Worm (Caenorhabditis elegans) whole organism, young adult: ENCODE data around the gene F53F4.12.

Source experiments
- B0035.1 ChIP-seq: sonication (generic microtip); optimal IDR thresholded peaks from 2 replicates; lab custom pipeline; 2016; ENCODE audit warnings: missing genetic modification characterization, mild to moderate bottlenecking, missing compliant biosample characterization, missing genotype, missing genetic modification reagents
- F33H1.4 ChIP-seq: fragments of 200-800 bp; sonication (Bioruptor generic); IDR thresholded peaks from 2 replicates; pipeline ENCODE4 v1.3.6; 2022; ENCODE audit warnings: missing genetic modification reagents, missing genetic modification characterization, missing compliant biosample characterization
- F37B4.10 ChIP-seq: fragments of 200-800 bp; sonication (Bioruptor generic); IDR thresholded peaks from 2 replicates; pipeline ENCODE4 v1.3.6; 2022; ENCODE audit warnings: missing genetic modification characterization, missing compliant biosample characterization
- F49E8.2 ChIP-seq: sonication (generic microtip); optimal IDR thresholded peaks from 3 replicates; lab custom pipeline; 2017; ENCODE audit warnings: missing genetic modification characterization, mild to moderate bottlenecking, missing compliant biosample characterization, antibody characterized with exemption, moderate library complexity; ENCODE audit not compliant: insufficient read depth
- F57A8.1 ChIP-seq: fragments of 200-800 bp; sonication (Bioruptor generic); optimal IDR thresholded peaks from 2 replicates; lab custom pipeline; 2018; ENCODE audit warnings: mild to moderate bottlenecking, missing genetic modification characterization, moderate library complexity, missing compliant biosample characterization
- F57C9.4 ChIP-seq: sonication (generic microtip); optimal IDR thresholded peaks from 2 replicates; lab custom pipeline; 2017; ENCODE audit warnings: mild to moderate bottlenecking, missing genetic modification characterization, missing compliant biosample characterization
- K11D2.4 ChIP-seq: fragments of 200-800 bp; sonication (Bioruptor generic); IDR thresholded peaks from 2 replicates; pipeline ENCODE4 v1.3.6; 2022; ENCODE audit warnings: missing genetic modification reagents, missing genetic modification characterization, missing compliant biosample characterization
- Y95B8A.8 ChIP-seq: fragments of 200-800 bp; sonication (Bioruptor generic); IDR thresholded peaks from 2 replicates; pipeline ENCODE4 v1.3.6; 2022; ENCODE audit warnings: missing genetic modification reagents, missing genetic modification characterization, missing compliant biosample characterization
- ZK185.1 ChIP-seq: sonication (generic microtip); optimal IDR thresholded peaks from 2 replicates; lab custom pipeline; 2016; ENCODE audit warnings: mild to moderate bottlenecking, missing genetic modification characterization, missing compliant biosample characterization; ENCODE audit not compliant: poor library complexity, severe bottlenecking
- akir-1 ChIP-seq: fragments of 200-800 bp; sonication (Bioruptor generic); optimal IDR thresholded peaks from 2 replicates; lab custom pipeline; 2018; ENCODE audit warnings: mild to moderate bottlenecking, missing genetic modification characterization, moderate library complexity, missing compliant biosample characterization
- ama-1 ChIP-seq, 3 experiments: fragments of 150-350 bp in 1 of 3; sonication (generic microtip) in 2 of 3; optimal IDR thresholded peaks; 2 replicates each; lab custom pipeline; 2014 to 2018; ENCODE audit warnings: missing biosample characterization in 2 of 3, missing genetic modification characterization in 2 of 3, missing genetic modification reagents in 2 of 3
- attf-3 ChIP-seq: fragments of 200-800 bp; sonication (Bioruptor generic); conservative IDR thresholded peaks from 2 replicates; pipeline ENCODE4 v1.3.6; 2022; ENCODE audit warnings: missing genetic modification reagents, missing genetic modification characterization, missing compliant biosample characterization
- bed-1 ChIP-seq: fragments of 200-800 bp; sonication (Bioruptor generic); IDR thresholded peaks from 2 replicates; pipeline ENCODE4 v1.3.6; 2022; ENCODE audit warnings: missing genetic modification reagents, missing genetic modification characterization, missing compliant biosample characterization
- ceh-100 ChIP-seq: fragments of 200-800 bp; sonication (Bioruptor generic); IDR thresholded peaks from 2 replicates; pipeline ENCODE4 v1.3.6; 2022; ENCODE audit warnings: missing genetic modification reagents, missing genetic modification characterization, missing compliant biosample characterization
- ceh-40 ChIP-seq: fragments of 200-800 bp; sonication (Bioruptor generic); IDR thresholded peaks from 2 replicates; pipeline ENCODE4 v1.3.6; 2022; ENCODE audit warnings: missing genetic modification characterization, missing compliant biosample characterization
- ceh-91 ChIP-seq: fragments of 200-800 bp; sonication (Bioruptor generic); IDR thresholded peaks from 2 replicates; pipeline ENCODE4 v1.3.6; 2022; ENCODE audit warnings: missing genetic modification reagents, missing genetic modification characterization, missing compliant biosample characterization
- egrh-3 ChIP-seq: fragments of 200-800 bp; sonication (Bioruptor generic); IDR thresholded peaks from 2 replicates; pipeline ENCODE4 v1.3.6; 2022; ENCODE audit warnings: missing genetic modification reagents, missing genetic modification characterization, missing compliant biosample characterization
- ekl-4 ChIP-seq: fragments of 200-800 bp; sonication (Bioruptor generic); IDR thresholded peaks from 2 replicates; pipeline ENCODE4 v1.3.6; 2022; ENCODE audit warnings: missing genetic modification reagents, missing genetic modification characterization, missing compliant biosample characterization
- ets-4 ChIP-seq: fragments of 200-800 bp; sonication (Bioruptor generic); optimal IDR thresholded peaks from 2 replicates; lab custom pipeline; 2018; ENCODE audit warnings: mild to moderate bottlenecking, missing genetic modification characterization, missing compliant biosample characterization
- fkh-3 ChIP-seq: sonication (generic microtip); optimal IDR thresholded peaks from 2 replicates; lab custom pipeline; 2016; ENCODE audit warnings: mild to moderate bottlenecking, missing genetic modification characterization, missing compliant biosample characterization
- gei-17 ChIP-seq: fragments of 200-800 bp; sonication (Bioruptor generic); optimal IDR thresholded peaks from 2 replicates; lab custom pipeline; 2018; ENCODE audit warnings: mild to moderate bottlenecking, missing genetic modification characterization, missing compliant biosample characterization
- hlh-12 ChIP-seq: sonication (generic microtip); optimal IDR thresholded peaks from 2 replicates; lab custom pipeline; 2016; ENCODE audit warnings: missing genetic modification characterization, missing compliant biosample characterization
- hmg-1.2 ChIP-seq: fragments of 200-800 bp; sonication (Bioruptor generic); IDR thresholded peaks from 2 replicates; pipeline ENCODE4 v1.3.6; 2022; ENCODE audit warnings: missing genetic modification reagents, missing genetic modification characterization, missing compliant biosample characterization
- madf-3 ChIP-seq: fragments of 200-800 bp; sonication (Bioruptor generic); IDR thresholded peaks from 2 replicates; pipeline ENCODE4 v1.3.6; 2022; ENCODE audit warnings: missing genetic modification reagents, missing genetic modification characterization, missing compliant biosample characterization
- mel-28 ChIP-seq: sonication (generic microtip); optimal IDR thresholded peaks from 2 replicates; lab custom pipeline; 2016; ENCODE audit warnings: borderline replicate concordance, mild to moderate bottlenecking, missing genetic modification characterization, missing compliant biosample characterization
- mes-4 ChIP-seq: sonication (generic microtip); optimal IDR thresholded peaks from 2 replicates; lab custom pipeline; 2016; ENCODE audit warnings: missing genotype, missing genetic modification characterization, missing compliant biosample characterization
- nfya-1 ChIP-seq: sonication (generic microtip); optimal IDR thresholded peaks from 2 replicates; lab custom pipeline; 2017; ENCODE audit warnings: antibody characterized with exemption, missing compliant biosample characterization, missing genetic modification characterization, borderline replicate concordance; ENCODE audit not compliant: insufficient read depth
- nhr-27 ChIP-seq: fragments of 200-800 bp; sonication (Bioruptor generic); optimal IDR thresholded peaks from 2 replicates; lab custom pipeline; 2018; ENCODE audit warnings: mild to moderate bottlenecking, missing genetic modification characterization, moderate library complexity, missing compliant biosample characterization
- nhr-80 ChIP-seq: sonication (generic microtip); optimal IDR thresholded peaks from 2 replicates; lab custom pipeline; 2016; ENCODE audit warnings: missing genetic modification characterization, missing compliant biosample characterization
- pbrm-1 ChIP-seq: fragments of 200-800 bp; sonication (Bioruptor generic); IDR thresholded peaks from 2 replicates; pipeline ENCODE4 v1.3.6; 2022; ENCODE audit warnings: missing genetic modification reagents, missing genetic modification characterization, missing compliant biosample characterization
- repo-1 ChIP-seq: sonication (generic microtip); optimal IDR thresholded peaks from 2 replicates; lab custom pipeline; 2017; ENCODE audit warnings: mild to moderate bottlenecking, missing genetic modification characterization, missing compliant biosample characterization
- rpc-1 ChIP-seq, 2 experiments: fragments of 150-350 bp in 1 of 2; sonication (generic microtip) in 1 of 2; optimal IDR thresholded peaks; 2 replicates each; lab custom pipeline; 2014 to 2018; ENCODE audit warnings: missing biosample characterization in 1 of 2, missing genetic modification characterization in 1 of 2, missing genetic modification reagents in 1 of 2, missing genotype in 1 of 2
- sea-2 ChIP-seq: fragments of 200-800 bp; sonication (Bioruptor generic); IDR thresholded peaks from 2 replicates; pipeline ENCODE4 v1.3.6; 2022; ENCODE audit warnings: missing genetic modification characterization, missing compliant biosample characterization
- snpc-1.1 ChIP-seq: sonication (generic microtip); optimal IDR thresholded peaks from 2 replicates; lab custom pipeline; 2017; ENCODE audit warnings: missing genetic modification characterization, mild to moderate bottlenecking, missing compliant biosample characterization, antibody characterized with exemption, moderate library complexity, missing genotype, missing genetic modification reagents; ENCODE audit not compliant: insufficient read depth
- snpc-1.3 ChIP-seq: sonication (generic microtip); optimal IDR thresholded peaks from 2 replicates; lab custom pipeline; 2017; ENCODE audit warnings: missing genetic modification characterization, mild to moderate bottlenecking, missing compliant biosample characterization, antibody characterized with exemption, moderate library complexity, missing genotype, missing genetic modification reagents; ENCODE audit not compliant: insufficient read depth
- tlf-1 ChIP-seq: fragments of 200-800 bp; sonication (Bioruptor generic); optimal IDR thresholded peaks from 2 replicates; lab custom pipeline; 2018; ENCODE audit warnings: mild to moderate bottlenecking, missing genetic modification characterization, missing compliant biosample characterization
- ztf-18 ChIP-seq: sonication (generic microtip); optimal IDR thresholded peaks from 2 replicates; lab custom pipeline; 2016; ENCODE audit warnings: missing genotype, mild to moderate bottlenecking, missing genetic modification characterization, missing compliant biosample characterization
- ztf-25 ChIP-seq: fragments of 200-800 bp; sonication (Bioruptor generic); IDR thresholded peaks from 2 replicates; pipeline ENCODE4 v1.3.6; 2022; ENCODE audit warnings: missing genetic modification reagents, missing genetic modification characterization, missing compliant biosample characterization
- ztf-3 ChIP-seq: fragments of 200-800 bp; sonication (Bioruptor generic); optimal IDR thresholded peaks from 2 replicates; lab custom pipeline; 2018; ENCODE audit warnings: mild to moderate bottlenecking, missing genetic modification characterization, missing compliant biosample characterization

Gene F53F4.12

DNA sequence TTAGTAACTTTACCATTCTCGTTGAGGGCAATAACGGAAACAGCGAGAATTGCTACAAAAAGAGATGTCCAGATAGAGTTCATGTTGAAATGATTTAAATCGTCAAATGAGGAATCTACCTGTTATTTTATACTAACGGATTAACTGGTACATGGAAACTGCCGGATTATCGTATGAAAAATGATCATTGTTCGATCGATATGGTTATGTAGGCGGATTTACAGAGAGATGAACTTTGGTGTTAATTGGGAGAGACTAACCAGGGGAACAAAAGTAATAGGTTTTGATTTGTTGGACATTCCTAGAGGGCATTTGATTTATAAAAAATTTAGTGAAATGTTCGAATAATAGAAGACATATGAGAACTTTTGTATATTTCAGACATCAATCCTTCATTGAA is 14.1 kb upstream of the F53F4.12 start, which contains the start of gene spig-9:
Gene spig-9, minus strand, starts transcription at position 101 of the 400 bp plus-strand sequence.
- TF ChIP-seq snpc-1.3 (tag; lab: Kevin White, UChicago) = no peak
- TF ChIP-seq F57C9.4 = no peak
- TF ChIP-seq hmg-1.2 (GFP tag; lab: Robert Waterston, UW) = no peak
- TF ChIP-seq Y95B8A.8 = no peak
- no peak for TF ChIP-seq B0035.1 (tag; lab: Kevin White, UChicago)

DNA sequence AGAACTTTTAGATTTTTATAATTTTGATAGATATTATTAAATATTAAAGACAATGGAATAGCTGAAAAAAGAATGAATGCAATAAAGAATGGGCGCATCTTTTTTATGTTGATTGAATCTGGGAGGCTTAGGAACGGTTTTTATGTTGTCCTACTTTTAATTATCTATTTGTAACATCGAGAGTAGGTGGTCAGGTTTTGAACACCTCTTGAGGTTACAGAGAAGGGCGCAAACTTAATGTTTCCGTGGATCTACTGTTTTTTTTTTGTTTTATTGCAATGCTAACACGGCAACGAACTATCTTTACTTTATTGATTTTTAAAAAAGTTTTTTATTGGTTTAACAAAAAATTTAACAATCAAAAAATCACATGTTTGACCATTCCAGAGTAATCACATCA is 12.0 kb upstream of the F53F4.12 start, which contains the start of gene F53F4.7:
Gene F53F4.7, minus strand, starts transcription at position 101 of the 400 bp plus-strand sequence.
- TF ChIP-seq nfya-1 (tag; lab: Kevin White, UChicago) = no peak
- TF ChIP-seq sea-2 (GFP tag; lab: Robert Waterston, UW) = no peak
- no peak for TF ChIP-seq ztf-3 (GFP tag; lab: Kevin White, UChicago)
- no peak for TF ChIP-seq nhr-80 (tag; lab: Kevin White, UChicago)
- no peak for TF ChIP-seq madf-3 (GFP tag; lab: Robert Waterston, UW)
- TF ChIP-seq repo-1 (tag; lab: Kevin White, UChicago) = no peak
- no peak for TF ChIP-seq fkh-3 (tag; lab: Kevin White, UChicago)
- TF ChIP-seq K11D2.4 (GFP tag; lab: Robert Waterston, UW) = no peak
- TF ChIP-seq ztf-18 = no peak
- TF ChIP-seq rpc-1 (optimal IDR thresholded peaks at IDR 0.05; lab: Kevin White, UChicago) = no peak
- no peak for TF ChIP-seq rpc-1 (tag; optimal IDR thresholded peaks at IDR 0.05; lab: Kevin White, UChicago)
- TF ChIP-seq hmg-1.2 (GFP tag; lab: Robert Waterston, UW) = no peak
- no peak for TF ChIP-seq F49E8.2 (tag; lab: Kevin White, UChicago)
- TF ChIP-seq bed-1 (GFP tag; lab: Robert Waterston, UW) = no peak
- no peak for TF ChIP-seq F37B4.10 (GFP tag; lab: Robert Waterston, UW)
- TF ChIP-seq tlf-1 (GFP tag; lab: Kevin White, UChicago) = no peak
- TF ChIP-seq ZK185.1 (tag; lab: Kevin White, UChicago) = no peak
- no peak for TF ChIP-seq pbrm-1 (GFP tag; lab: Robert Waterston, UW)
- TF ChIP-seq F57A8.1 (GFP tag; lab: Kevin White, UChicago) = no peak
- TF ChIP-seq, all 124 proteins: peak for 0

DNA sequence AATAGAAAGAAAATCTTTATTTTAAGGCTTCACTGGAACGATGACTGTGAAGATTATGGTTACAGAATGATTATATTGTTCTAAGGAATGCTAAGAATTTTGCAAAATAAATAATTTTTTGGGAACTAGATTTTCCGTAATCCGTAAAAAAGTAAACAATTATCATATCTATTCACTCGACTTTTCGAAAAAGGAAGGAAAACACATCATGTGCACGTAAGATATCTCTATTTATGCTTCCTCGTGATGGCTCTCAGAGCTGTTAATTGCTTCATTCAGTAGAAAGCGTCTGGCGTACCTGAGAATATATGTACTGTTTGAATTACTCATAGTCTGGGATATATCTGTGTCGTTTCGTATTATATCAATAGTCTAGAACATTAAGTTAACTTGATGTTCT is 6.1 kb upstream of the F53F4.12 start, which contains the start of gene srd-11:
Gene srd-11, minus strand, starts transcription at position 101 of the 400 bp plus-strand sequence.
- no peak for TF ChIP-seq gei-17 (GFP tag; lab: Kevin White, UChicago)

DNA sequence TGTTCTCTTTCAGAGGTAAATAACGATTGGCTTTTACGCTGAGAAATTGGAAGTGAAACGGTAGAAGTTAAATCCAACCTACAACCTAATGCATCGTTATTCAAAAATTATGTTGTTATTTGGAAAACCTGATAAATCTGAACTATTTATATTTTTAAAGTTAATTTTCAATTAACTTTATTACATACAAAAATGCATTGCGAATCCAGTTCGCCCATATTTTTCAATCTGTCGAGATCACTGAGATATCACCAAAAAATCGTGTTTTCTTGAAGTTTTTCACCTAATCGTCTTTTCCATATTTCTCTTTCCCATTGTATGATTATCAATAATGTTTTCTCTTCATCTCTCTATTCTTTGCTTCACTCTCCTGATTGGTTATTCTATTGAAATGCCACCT is 5.2 kb upstream of the F53F4.12 start, which contains the start of gene F53F4.15:
Gene F53F4.15, plus strand, starts transcription at position 301 of the 400 bp plus-strand sequence.
- TF ChIP-seq ekl-4 (no peak), K11D2.4 (GFP tag; lab: Robert Waterston, UW) (no peak), ztf-25 (GFP tag; lab: Robert Waterston, UW) (no peak), ama-1 (optimal IDR thresholded peaks at IDR 0.05; lab: Kevin White, UChicago) (no peak), ama-1 (GFP tag; optimal IDR thresholded peaks at IDR 0.05; lab: Kevin White, UChicago) (no peak), attf-3 (GFP tag; lab: Robert Waterston, UW) (no peak), nhr-27 (tag; lab: Kevin White, UChicago) (no peak), hlh-12 (tag; lab: Kevin White, UChicago) (no peak), ceh-100 (no peak), akir-1 (GFP tag; lab: Kevin White, UChicago) (no peak), snpc-1.1 (no peak), F57A8.1 (GFP tag; lab: Kevin White, UChicago) (no peak), mes-4 (tag; lab: Kevin White, UChicago) (no peak), ceh-40 (GFP tag; lab: Robert Waterston, UW) (no peak), ceh-91 (GFP tag; lab: Robert Waterston, UW) (no peak), egrh-3 (GFP tag; lab: Robert Waterston, UW) (no peak), ets-4 (no peak), F33H1.4 (GFP tag; lab: Robert Waterston, UW) (no peak), mel-28 (tag; lab: Kevin White, UChicago) (no peak), Y95B8A.8 (no peak)
- TF ChIP-seq, all 124 proteins: peak for 0
